Fruit fly (Drosophila melanogaster) whole organism, embryonic: ENCODE results near the gene Tep1.
A peak's percentile ranks its signal among the peaks of the same experiment; 100 is the strongest.

Source experiments
- Atf-2 ChIP-seq: fragments of 200-800 bp; sonication (Bioruptor generic); optimal IDR thresholded peaks from 2 replicates; lab custom pipeline; 2016; ENCODE audit warnings: missing biosample characterization, missing genetic modification characterization
- Atf3 ChIP-seq: fragments of 200-800 bp; sonication (Bioruptor generic); optimal IDR thresholded peaks from 3 replicates; lab custom pipeline; 2016; ENCODE audit warnings: missing biosample characterization, missing genetic modification characterization
- B-H1 ChIP-seq: fragments of 200-800 bp; sonication (Bioruptor generic); IDR thresholded peaks from 3 replicates; pipeline ENCODE4 v1.3.6; 2022; ENCODE audit warnings: missing biosample characterization, missing genetic modification characterization
- CG10366 ChIP-seq: fragments of 200-800 bp; sonication (Bioruptor generic); IDR thresholded peaks from 2 replicates; pipeline ENCODE4 v1.3.6; 2022; ENCODE audit warnings: missing biosample characterization, missing genetic modification characterization
- CG10565 ChIP-seq: fragments of 200-800 bp; sonication (Bioruptor generic); optimal IDR thresholded peaks from 3 replicates; lab custom pipeline; 2016; ENCODE audit warnings: missing biosample characterization, mild to moderate bottlenecking, missing genetic modification characterization
- CG10979 ChIP-seq: fragments of 200-800 bp; sonication (Bioruptor generic); optimal IDR thresholded peaks from 2 replicates; lab custom pipeline; 2018; ENCODE audit warnings: missing biosample characterization, mild to moderate bottlenecking, missing genetic modification characterization, moderate library complexity
- CG12104 ChIP-seq: fragments of 200-800 bp; sonication (Bioruptor generic); optimal IDR thresholded peaks from 3 replicates; lab custom pipeline; 2016; ENCODE audit warnings: missing biosample characterization, missing genetic modification characterization
- CG12659 ChIP-seq: fragments of 200-800 bp; sonication (Bioruptor generic); optimal IDR thresholded peaks from 3 replicates; lab custom pipeline; 2017; ENCODE audit warnings: mild to moderate bottlenecking, missing biosample characterization, missing genetic modification reagents, missing genetic modification characterization
- CG13287 ChIP-seq: fragments of 200-800 bp; sonication (Bioruptor generic); IDR thresholded peaks from 2 replicates; pipeline ENCODE4 v1.3.6; 2022; ENCODE audit warnings: missing biosample characterization, missing genetic modification characterization; ENCODE audit not compliant: partially characterized antibody
- CG14710 ChIP-seq: fragments of 200-800 bp; sonication (Bioruptor generic); optimal IDR thresholded peaks from 3 replicates; lab custom pipeline; 2019; ENCODE audit warnings: missing biosample characterization, mild to moderate bottlenecking, missing genetic modification characterization, moderate library complexity
- CG15696 ChIP-seq: fragments of 200-800 bp; sonication (Bioruptor generic); optimal IDR thresholded peaks from 2 replicates; lab custom pipeline; 2019; ENCODE audit warnings: missing biosample characterization, mild to moderate bottlenecking, missing genetic modification characterization, moderate library complexity
- CG1603 ChIP-seq: fragments of 200-800 bp; sonication (Bioruptor generic); optimal IDR thresholded peaks from 2 replicates; lab custom pipeline; 2019; ENCODE audit warnings: missing biosample characterization, mild to moderate bottlenecking, missing genetic modification characterization, moderate library complexity
- CG17186 ChIP-seq: fragments of 200-800 bp; sonication (Bioruptor generic); optimal IDR thresholded peaks from 3 replicates; lab custom pipeline; 2017; ENCODE audit warnings: missing biosample characterization, missing genetic modification reagents, missing genetic modification characterization
- CG18011 ChIP-seq: fragments of 200-800 bp; sonication (Bioruptor generic); optimal IDR thresholded peaks from 2 replicates; lab custom pipeline; 2017; ENCODE audit warnings: missing biosample characterization, missing genetic modification characterization, mild to moderate bottlenecking, moderate library complexity, missing genotype
- CG2678 ChIP-seq: fragments of 200-800 bp; sonication (Bioruptor generic); optimal IDR thresholded peaks from 3 replicates; lab custom pipeline; 2019; ENCODE audit warnings: missing biosample characterization, mild to moderate bottlenecking, missing genetic modification characterization, moderate library complexity
- CG3847 ChIP-seq: fragments of 200-800 bp; sonication (Bioruptor generic); IDR thresholded peaks from 2 replicates; pipeline ENCODE4 v1.3.6; 2022; ENCODE audit warnings: missing biosample characterization, missing genetic modification characterization
- CG4424 ChIP-seq: fragments of 200-800 bp; sonication (Bioruptor generic); optimal IDR thresholded peaks from 3 replicates; lab custom pipeline; 2016; ENCODE audit warnings: missing biosample characterization, missing genetic modification characterization
- CG6254 ChIP-seq: fragments of 200-800 bp; sonication (Bioruptor generic); optimal IDR thresholded peaks from 3 replicates; lab custom pipeline; 2017; ENCODE audit warnings: mild to moderate bottlenecking, missing biosample characterization, missing genetic modification reagents, missing genetic modification characterization
- CG8478 ChIP-seq: fragments of >200 bp; optimal IDR thresholded peaks from 2 replicates; lab custom pipeline; 2018
- D ChIP-seq, 2 experiments: fragments of 200-800 bp in 1 of 2; fragments of >200 bp in 1 of 2; sonication (Bioruptor generic) in 1 of 2; optimal IDR thresholded peaks; 2 replicates in 1 of 2; 3 replicates in 1 of 2; lab custom pipeline; 2017; ENCODE audit warnings: mild to moderate bottlenecking in 1 of 2, missing biosample characterization in 1 of 2, missing genetic modification characterization in 1 of 2, missing genetic modification reagents in 1 of 2
- Fer3 ChIP-seq: fragments of 200-800 bp; sonication (Bioruptor generic); optimal IDR thresholded peaks from 2 replicates; lab custom pipeline; 2018; ENCODE audit warnings: missing biosample characterization, mild to moderate bottlenecking, missing genetic modification characterization, moderate library complexity
- GATAe ChIP-seq: fragments of 200-800 bp; sonication (Bioruptor generic); conservative IDR thresholded peaks from 2 replicates; pipeline ENCODE4 v1.3.6; 2022; ENCODE audit warnings: missing biosample characterization, missing genetic modification characterization
- H15 ChIP-seq: fragments of 200-800 bp; sonication (Bioruptor generic); IDR thresholded peaks from 3 replicates; pipeline ENCODE4 v1.3.6; 2022; ENCODE audit warnings: missing biosample characterization, missing genetic modification characterization
- Hr78 ChIP-seq, 2 experiments: fragments of 200-800 bp in 1 of 2; fragments of >200 bp in 1 of 2; sonication (Bioruptor generic) in 1 of 2; optimal IDR thresholded peaks; 2 replicates each; lab custom pipeline; 2017 to 2019; ENCODE audit warnings: missing biosample characterization in 2 of 2, missing genetic modification characterization in 2 of 2, mild to moderate bottlenecking in 1 of 2, moderate library complexity in 1 of 2
- Lpt ChIP-seq: fragments of >200 bp; optimal IDR thresholded peaks from 2 replicates; lab custom pipeline; 2018; ENCODE audit warnings: missing biosample characterization, missing genetic modification characterization
- MTF-1 ChIP-seq: fragments of 200-800 bp; sonication (Bioruptor generic); optimal IDR thresholded peaks from 2 replicates; lab custom pipeline; 2018; ENCODE audit warnings: missing biosample characterization, mild to moderate bottlenecking, missing genetic modification characterization, borderline replicate concordance
- Meics ChIP-seq: fragments of 200-800 bp; sonication (Bioruptor generic); optimal IDR thresholded peaks from 2 replicates; lab custom pipeline; 2017; ENCODE audit warnings: missing biosample characterization, mild to moderate bottlenecking, missing genetic modification characterization
- Mes4 ChIP-seq: fragments of 200-800 bp; sonication (Bioruptor generic); optimal IDR thresholded peaks from 2 replicates; lab custom pipeline; 2016; ENCODE audit warnings: missing biosample characterization, missing genetic modification characterization
- NC2α ChIP-seq: fragments of 200-800 bp; sonication (Bioruptor generic); optimal IDR thresholded peaks from 2 replicates; lab custom pipeline; 2016; ENCODE audit warnings: missing biosample characterization, missing genetic modification characterization
- NfI ChIP-seq: fragments of 200-800 bp; sonication (Bioruptor generic); optimal IDR thresholded peaks from 3 replicates; lab custom pipeline; 2018; ENCODE audit warnings: missing biosample characterization, mild to moderate bottlenecking, missing genetic modification characterization, moderate library complexity
- Ravus ChIP-seq: fragments of 200-800 bp; sonication (Bioruptor generic); IDR thresholded peaks from 2 replicates; pipeline ENCODE4 v1.3.6; 2022; ENCODE audit warnings: missing biosample characterization, missing genetic modification characterization
- bigmax ChIP-seq: fragments of 200-800 bp; sonication (Bioruptor generic); optimal IDR thresholded peaks from 2 replicates; lab custom pipeline; 2018; ENCODE audit warnings: missing biosample characterization, mild to moderate bottlenecking, missing genetic modification characterization
- cas ChIP-seq: fragments of 200-800 bp; sonication (Bioruptor generic); IDR thresholded peaks from 2 replicates; pipeline ENCODE4 v1.3.6; 2022; ENCODE audit warnings: missing biosample characterization, missing genetic modification characterization
- dpn ChIP-seq, 2 experiments: fragments of 200-800 bp; sonication (Bioruptor generic); optimal IDR thresholded peaks; 3 replicates each; lab custom pipeline; 2016; ENCODE audit warnings: missing biosample characterization in 2 of 2, missing genetic modification characterization in 2 of 2
- esg ChIP-seq: fragments of 200-800 bp; sonication (Bioruptor generic); conservative IDR thresholded peaks from 2 replicates; pipeline ENCODE4 v1.3.6; 2022; ENCODE audit warnings: missing biosample characterization, missing genetic modification characterization
- fu2 ChIP-seq: fragments of 200-800 bp; sonication (Bioruptor generic); optimal IDR thresholded peaks from 2 replicates; lab custom pipeline; 2016; ENCODE audit warnings: missing biosample characterization, missing genetic modification characterization
- jumu ChIP-seq: fragments of 200-800 bp; sonication (Bioruptor generic); optimal IDR thresholded peaks from 3 replicates; lab custom pipeline; 2016; ENCODE audit warnings: missing biosample characterization, missing genetic modification characterization
- lmd ChIP-seq: fragments of 200-800 bp; sonication (Bioruptor generic); IDR thresholded peaks from 2 replicates; pipeline ENCODE4 v1.3.6; 2022; ENCODE audit warnings: missing biosample characterization, missing genetic modification characterization
- mirr ChIP-seq: fragments of 200-800 bp; sonication (Bioruptor generic); optimal IDR thresholded peaks from 3 replicates; lab custom pipeline; 2018; ENCODE audit warnings: missing biosample characterization, mild to moderate bottlenecking, missing genetic modification characterization
- pros ChIP-seq: fragments of 200-800 bp; sonication (Bioruptor generic); optimal IDR thresholded peaks from 3 replicates; lab custom pipeline; 2019; ENCODE audit warnings: missing biosample characterization, mild to moderate bottlenecking, missing genetic modification characterization, moderate library complexity
- shn ChIP-seq: fragments of 200-800 bp; sonication (Bioruptor generic); optimal IDR thresholded peaks from 3 replicates; lab custom pipeline; 2016; ENCODE audit warnings: missing biosample characterization, missing genetic modification characterization
- slp2 ChIP-seq: fragments of 200-800 bp; sonication (Bioruptor generic); optimal IDR thresholded peaks from 2 replicates; lab custom pipeline; 2016; ENCODE audit warnings: missing biosample characterization, missing genetic modification characterization
- sna ChIP-seq: fragments of 200-800 bp; sonication (Bioruptor generic); IDR thresholded peaks from 2 replicates; pipeline ENCODE4 v1.3.6; 2022; ENCODE audit warnings: missing biosample characterization, missing genetic modification characterization; ENCODE audit not compliant: partially characterized antibody
- sr ChIP-seq: fragments of 200-800 bp; sonication (Bioruptor generic); IDR thresholded peaks from 3 replicates; pipeline ENCODE4 v1.3.6; 2022; ENCODE audit warnings: missing biosample characterization, missing genetic modification characterization
- tio ChIP-seq: fragments of 200-800 bp; sonication (Bioruptor generic); optimal IDR thresholded peaks from 2 replicates; lab custom pipeline; 2017; ENCODE audit warnings: missing biosample characterization, missing genetic modification characterization, inconsistent platforms
- tna ChIP-seq: fragments of 200-800 bp; sonication (Bioruptor generic); IDR thresholded peaks from 2 replicates; pipeline ENCODE4 v1.3.6; 2022; ENCODE audit warnings: missing biosample characterization, missing genetic modification characterization; ENCODE audit not compliant: partially characterized antibody
- trh ChIP-seq: fragments of 200-800 bp; sonication (Bioruptor generic); optimal IDR thresholded peaks from 2 replicates; lab custom pipeline; 2016; ENCODE audit warnings: missing biosample characterization, missing genetic modification characterization
- vnd ChIP-seq: fragments of 200-800 bp; sonication (Bioruptor generic); IDR thresholded peaks from 3 replicates; pipeline ENCODE4 v1.3.6; 2022; ENCODE audit warnings: missing biosample characterization, missing genetic modification characterization; ENCODE audit not compliant: partially characterized antibody

The Tep1 gene

DNA sequence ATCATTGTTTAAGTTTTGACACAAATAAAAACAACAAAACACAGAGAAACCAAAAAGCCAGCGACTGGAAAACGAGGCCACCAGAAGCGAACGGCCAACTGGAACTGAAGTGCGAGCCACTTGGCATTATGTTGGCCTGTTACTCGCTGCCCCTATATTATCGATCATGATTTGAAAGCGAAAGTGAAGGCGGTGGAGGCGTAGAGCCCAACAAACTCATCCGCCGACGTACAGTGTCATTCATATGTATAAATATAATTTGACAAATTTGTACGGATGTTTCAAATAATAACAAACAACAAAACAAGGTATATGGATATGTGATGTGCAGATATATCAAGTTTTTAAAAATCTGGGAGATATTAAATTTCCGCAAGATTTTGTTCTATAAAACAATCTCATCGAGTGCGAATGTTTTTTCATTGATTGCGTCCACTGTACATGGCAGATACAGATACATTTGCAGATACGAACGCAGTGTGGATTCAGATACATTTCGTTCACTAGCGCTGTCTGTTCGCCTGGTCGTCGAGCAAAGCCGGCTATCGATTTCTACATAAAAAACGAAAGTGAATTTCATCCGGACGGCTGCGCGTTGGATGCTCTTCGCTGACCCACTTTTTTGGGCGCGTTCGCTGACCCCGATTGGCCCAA is 17.5 kb upstream of the Tep1 start (continued):
- TF ChIP-seq bigmax (GFP tag; lab: Kevin White, UChicago) (no peak), Meics (GFP tag; lab: Kevin White, UChicago) (peak; percentile 95), jumu (GFP tag; lab: Kevin White, UChicago) (peak; percentile 96), mirr (GFP tag; lab: Kevin White, UChicago) (peak; percentile 73), CG10366 (GFP tag; lab: Robert Waterston, UW) (peak; percentile 97), CG10979 (peak; percentile 95), sr (GFP tag; lab: Robert Waterston, UW) (peak; percentile 66; the same call in 1 of the 3 replicates), B-H1 (GFP tag; lab: Robert Waterston, UW) (peak; percentile 94), Fer3 (peak; percentile 94), CG1603 (tag; lab: Kevin White, UChicago) (peak; percentile 97), lmd (GFP tag; lab: Robert Waterston, UW) (peak; percentile 97), CG14710 (tag; lab: Kevin White, UChicago) (peak; percentile 91), Mes4 (peak; percentile 91), GATAe (GFP tag; lab: Robert Waterston, UW) (peak; percentile 91), CG3847 (GFP tag; lab: Robert Waterston, UW) (peak; percentile 96), pros (GFP tag; lab: Kevin White, UChicago) (peak; percentile 16), cas (GFP tag; lab: Robert Waterston, UW) (peak; percentile 80), esg (peak; percentile 96), CG18011 (GFP tag; lab: Kevin White, UChicago) (peak; percentile 79), Atf-2 (peak; percentile 92), CG12659 (peak; percentile 97), Ravus (GFP tag; lab: Robert Waterston, UW) (peak; percentile 81), CG6254 (GFP tag; lab: Kevin White, UChicago) (peak; percentile 87), NC2α (GFP tag; lab: Kevin White, UChicago) (peak; percentile 97), NfI (GFP tag; lab: Kevin White, UChicago) (peak; percentile 94), tna (GFP tag; lab: Robert Waterston, UW) (no peak; the same call in 1 of the 2 replicates), CG10565 (GFP tag; lab: Kevin White, UChicago) (peak; percentile 82), Atf3 (peak; percentile 91), CG2678 (tag; lab: Kevin White, UChicago) (peak; percentile 97), H15 (GFP tag; lab: Robert Waterston, UW) (peak; percentile 95), fu2 (peak; percentile 90), dpn (GFP tag; optimal IDR thresholded peaks at IDR 0.05; lab: Kevin White, UChicago) (peak; percentile 95 to 97), CG12104 (GFP tag; lab: Kevin White, UChicago) (peak; percentile 91), D (optimal IDR thresholded peaks at IDR 0.05; lab: Kevin White, UChicago) (no peak), D (GFP tag; optimal IDR thresholded peaks at IDR 0.05; lab: Kevin White, UChicago) (peak; percentile 94), Lpt (GFP tag; lab: Kevin White, UChicago) (no peak), tio (GFP tag; lab: Kevin White, UChicago) (peak; percentile 92), vnd (GFP tag; lab: Robert Waterston, UW) (0 out of 3 replicates have a peak, but pooled peaks have one; percentile 23), CG4424 (GFP tag; lab: Kevin White, UChicago) (peak; percentile 96), trh (GFP tag; lab: Kevin White, UChicago) (peak; percentile 84), shn (GFP tag; lab: Kevin White, UChicago) (peak; percentile 93), MTF-1 (GFP tag; lab: Kevin White, UChicago) (peak; percentile 67), CG13287 (GFP tag; lab: Robert Waterston, UW) (no peak; the same call in 1 of the 2 replicates), CG17186 (GFP tag; lab: Kevin White, UChicago) (peak; percentile 80), CG8478 (lab: Kevin White, UChicago) (no peak), slp2 (GFP tag; lab: Kevin White, UChicago) (peak; percentile 92), sna (GFP tag; lab: Robert Waterston, UW) (no peak; the same call in none of the 2 replicates), CG15696 (tag; lab: Kevin White, UChicago) (peak; percentile 76), Hr78 (GFP tag; optimal IDR thresholded peaks at IDR 0.05; lab: Kevin White, UChicago) (no peak)
